Worm (Caenorhabditis elegans) whole organism, L2 larva: ENCODE data around the gene T10G3.2.

ENCODE experiments used
- F13H6.1 ChIP-seq: sonication (generic microtip); optimal IDR thresholded peaks from 2 replicates; lab custom pipeline; 2016; ENCODE audit warnings: missing genetic modification characterization, missing compliant biosample characterization
- R02D3.7 ChIP-seq: fragments of 150-350 bp; optimal IDR thresholded peaks from 2 replicates; lab custom pipeline; 2014; ENCODE audit warnings: missing biosample characterization, missing genetic modification characterization
- Y55F3AM.14 ChIP-seq: fragments of 200-800 bp; sonication (Bioruptor generic); optimal IDR thresholded peaks from 2 replicates; lab custom pipeline; 2018; ENCODE audit warnings: mild to moderate bottlenecking, missing genetic modification characterization, missing compliant biosample characterization
- ZK546.5 ChIP-seq: sonication (generic microtip); optimal IDR thresholded peaks from 2 replicates; lab custom pipeline; 2017; ENCODE audit warnings: missing biosample characterization, missing genetic modification characterization
- alr-1 ChIP-seq: fragments of 150-350 bp; optimal IDR thresholded peaks from 2 replicates; lab custom pipeline; 2014; ENCODE audit warnings: missing biosample characterization, missing genetic modification characterization
- aly-2 ChIP-seq: fragments of 150-350 bp; optimal IDR thresholded peaks from 2 replicates; lab custom pipeline; 2014; ENCODE audit warnings: missing biosample characterization, missing genetic modification characterization
- ama-1 ChIP-seq: fragments of 150-350 bp; optimal IDR thresholded peaks from 2 replicates; lab custom pipeline; 2018; ENCODE audit warnings: inconsistent platforms
- blmp-1 ChIP-seq: sonication (generic microtip); optimal IDR thresholded peaks from 2 replicates; lab custom pipeline; 2017; ENCODE audit warnings: missing genetic modification characterization, mild to moderate bottlenecking, missing compliant biosample characterization, antibody characterized with exemption, moderate library complexity; ENCODE audit not compliant: insufficient read depth
- ceh-16 ChIP-seq: fragments of 150-350 bp; optimal IDR thresholded peaks from 2 replicates; lab custom pipeline; 2014; ENCODE audit warnings: missing biosample characterization, missing genetic modification characterization
- ceh-82 ChIP-seq: fragments of 150-350 bp; optimal IDR thresholded peaks from 2 replicates; lab custom pipeline; 2014; ENCODE audit warnings: missing biosample characterization, missing genetic modification characterization
- crh-2 ChIP-seq: sonication (generic microtip); optimal IDR thresholded peaks from 2 replicates; lab custom pipeline; 2017; ENCODE audit warnings: missing biosample characterization, missing genetic modification characterization
- dmd-4 ChIP-seq: sonication (generic microtip); optimal IDR thresholded peaks from 2 replicates; lab custom pipeline; 2017; ENCODE audit warnings: missing biosample characterization, missing genetic modification characterization
- egl-27 ChIP-seq: sonication (generic microtip); optimal IDR thresholded peaks from 3 replicates; lab custom pipeline; 2017; ENCODE audit warnings: missing biosample characterization, missing genetic modification reagents, missing genetic modification characterization
- elt-1 ChIP-seq: fragments of 150-350 bp; optimal IDR thresholded peaks from 2 replicates; lab custom pipeline; 2014; ENCODE audit warnings: missing biosample characterization, missing genetic modification characterization
- elt-3 ChIP-seq: sonication (generic microtip); optimal IDR thresholded peaks from 2 replicates; lab custom pipeline; 2017; ENCODE audit warnings: missing biosample characterization, missing genetic modification characterization
- fos-1 ChIP-seq: fragments of 150-350 bp; optimal IDR thresholded peaks from 2 replicates; lab custom pipeline; 2014; ENCODE audit warnings: missing biosample characterization, missing genetic modification characterization
- gmeb-1 ChIP-seq: fragments of 150-350 bp; optimal IDR thresholded peaks from 2 replicates; lab custom pipeline; 2014; ENCODE audit warnings: missing biosample characterization, missing genetic modification characterization
- lin-11 ChIP-seq: fragments of 150-350 bp; sonication (generic microtip); optimal IDR thresholded peaks from 2 replicates; lab custom pipeline; 2014; ENCODE audit warnings: missing biosample characterization, missing genetic modification characterization, inconsistent platforms, mixed read lengths
- lin-13 ChIP-seq: fragments of 150-350 bp; optimal IDR thresholded peaks from 2 replicates; lab custom pipeline; 2014; ENCODE audit warnings: missing biosample characterization, missing genetic modification reagents, missing genetic modification characterization
- lin-39 ChIP-seq: fragments of 150-350 bp; optimal IDR thresholded peaks from 2 replicates; lab custom pipeline; 2014; ENCODE audit warnings: missing biosample characterization, missing genetic modification reagents, missing genetic modification characterization
- lsy-2 ChIP-seq, 2 experiments: fragments of 150-350 bp in 1 of 2; sonication (generic microtip) in 1 of 2; optimal IDR thresholded peaks; 2 replicates each; lab custom pipeline; 2014 to 2017; ENCODE audit warnings: missing biosample characterization in 2 of 2, missing genetic modification characterization in 2 of 2
- mab-5 ChIP-seq: fragments of 150-350 bp; optimal IDR thresholded peaks from 2 replicates; lab custom pipeline; 2014; ENCODE audit warnings: missing biosample characterization, missing genetic modification characterization
- mbf-1 ChIP-seq: sonication (generic microtip); optimal IDR thresholded peaks from 2 replicates; lab custom pipeline; 2017; ENCODE audit warnings: missing biosample characterization, missing genetic modification characterization
- mdl-1 ChIP-seq, 2 experiments: fragments of 150-350 bp in 1 of 2; sonication (generic microtip) in 1 of 2; optimal IDR thresholded peaks; 2 replicates each; lab custom pipeline; 2017; ENCODE audit warnings: missing biosample characterization in 2 of 2, missing genetic modification characterization in 2 of 2
- nhr-10 ChIP-seq: sonication (generic microtip); optimal IDR thresholded peaks from 2 replicates; lab custom pipeline; 2017; ENCODE audit warnings: missing biosample characterization, missing genetic modification characterization
- nhr-11 ChIP-seq: fragments of 150-350 bp; optimal IDR thresholded peaks from 2 replicates; lab custom pipeline; 2014; ENCODE audit warnings: missing biosample characterization, missing genetic modification characterization
- nhr-12 ChIP-seq: fragments of 150-350 bp; optimal IDR thresholded peaks from 2 replicates; lab custom pipeline; 2014; ENCODE audit warnings: missing biosample characterization, missing genetic modification characterization
- nhr-129 ChIP-seq: fragments of 150-350 bp; optimal IDR thresholded peaks from 2 replicates; lab custom pipeline; 2014; ENCODE audit warnings: missing biosample characterization, missing genetic modification characterization
- nhr-21 ChIP-seq: fragments of 150-350 bp; optimal IDR thresholded peaks from 2 replicates; lab custom pipeline; 2014; ENCODE audit warnings: missing biosample characterization, missing genetic modification characterization
- nhr-23 ChIP-seq: fragments of 150-350 bp; optimal IDR thresholded peaks from 2 replicates; lab custom pipeline; 2014; ENCODE audit warnings: missing biosample characterization, missing genetic modification reagents, missing genetic modification characterization
- nhr-237 ChIP-seq: fragments of 150-350 bp; optimal IDR thresholded peaks from 2 replicates; lab custom pipeline; 2014; ENCODE audit warnings: missing biosample characterization, missing genetic modification characterization
- nhr-25 ChIP-seq: fragments of 150-350 bp; sonication (generic microtip); optimal IDR thresholded peaks from 3 replicates; lab custom pipeline; 2014; ENCODE audit warnings: missing biosample characterization, missing genetic modification characterization
- nhr-6 ChIP-seq: fragments of 150-350 bp; optimal IDR thresholded peaks from 2 replicates; lab custom pipeline; 2014; ENCODE audit warnings: missing biosample characterization, missing genetic modification characterization
- nhr-77 ChIP-seq: fragments of 150-350 bp; optimal IDR thresholded peaks from 2 replicates; lab custom pipeline; 2014; ENCODE audit warnings: missing biosample characterization, missing genetic modification characterization
- peb-1 ChIP-seq: fragments of 150-350 bp; optimal IDR thresholded peaks from 2 replicates; lab custom pipeline; 2014; ENCODE audit warnings: missing biosample characterization, missing genetic modification characterization
- sem-4 ChIP-seq: fragments of 150-350 bp; optimal IDR thresholded peaks from 2 replicates; lab custom pipeline; 2014; ENCODE audit warnings: missing biosample characterization, missing genetic modification reagents, missing genetic modification characterization
- skn-1 ChIP-seq: sonication (generic microtip); optimal IDR thresholded peaks from 2 replicates; lab custom pipeline; 2017; ENCODE audit warnings: missing biosample characterization, missing genetic modification characterization
- sma-3 ChIP-seq: sonication (generic microtip); optimal IDR thresholded peaks from 2 replicates; lab custom pipeline; 2016; ENCODE audit warnings: missing genetic modification reagents, missing genetic modification characterization, missing compliant biosample characterization
- sma-9 ChIP-seq, 2 experiments: fragments of 150-350 bp in 1 of 2; sonication (generic microtip) in 1 of 2; optimal IDR thresholded peaks; 2 replicates each; lab custom pipeline; 2014 to 2016; ENCODE audit warnings: missing genetic modification characterization in 2 of 2, mild to moderate bottlenecking in 1 of 2, missing biosample characterization in 1 of 2, missing compliant biosample characterization in 1 of 2, missing genetic modification reagents in 1 of 2, moderate library complexity in 1 of 2
- snpc-4 ChIP-seq: fragments of 150-350 bp; optimal IDR thresholded peaks from 2 replicates; lab custom pipeline; 2014; ENCODE audit warnings: missing biosample characterization, missing genetic modification characterization
- unc-39 ChIP-seq: fragments of 150-350 bp; optimal IDR thresholded peaks from 2 replicates; lab custom pipeline; 2014; ENCODE audit warnings: missing biosample characterization, missing genetic modification characterization
- unc-55 ChIP-seq: fragments of 150-350 bp; sonication (generic microtip); optimal IDR thresholded peaks from 3 replicates; lab custom pipeline; 2014; ENCODE audit warnings: missing biosample characterization, missing genetic modification reagents, missing genetic modification characterization
- unc-62 ChIP-seq: fragments of 150-350 bp; optimal IDR thresholded peaks from 2 replicates; lab custom pipeline; 2014; ENCODE audit warnings: missing biosample characterization, missing genetic modification reagents, missing genetic modification characterization
- zag-1 ChIP-seq: fragments of 150-350 bp; optimal IDR thresholded peaks from 2 replicates; lab custom pipeline; 2014; ENCODE audit warnings: missing biosample characterization, missing genetic modification characterization
- ztf-1 ChIP-seq: fragments of 200-800 bp; sonication (Bioruptor generic); conservative IDR thresholded peaks from 2 replicates; pipeline ENCODE4 v1.3.6; 2022; ENCODE audit warnings: missing genetic modification characterization, missing compliant biosample characterization
- ztf-11 ChIP-seq: sonication (generic microtip); optimal IDR thresholded peaks from 2 replicates; lab custom pipeline; 2017; ENCODE audit warnings: missing biosample characterization, missing genetic modification characterization
- ztf-4 ChIP-seq: fragments of 150-350 bp; optimal IDR thresholded peaks from 2 replicates; lab custom pipeline; 2014; ENCODE audit warnings: missing biosample characterization, missing genetic modification characterization

The T10G3.2 gene

DNA sequence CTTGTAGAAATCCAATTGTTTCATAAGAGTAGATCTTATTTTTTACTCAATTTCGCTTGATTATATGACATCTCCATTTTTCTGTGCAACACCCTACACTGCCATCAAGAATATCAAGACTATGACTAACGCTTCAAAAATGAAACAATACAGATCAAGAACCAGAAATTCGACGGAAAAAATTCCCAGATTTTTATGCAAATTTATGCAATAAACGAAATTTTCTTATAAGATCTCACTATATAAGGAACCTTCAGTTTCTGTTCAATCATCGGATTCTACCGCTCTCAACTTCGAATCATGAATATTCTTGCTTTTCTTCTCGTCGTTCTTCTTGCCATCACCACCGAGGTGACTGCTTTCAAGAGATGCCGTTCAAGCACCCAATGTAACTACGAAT is 26.7 kb upstream of the T10G3.2 start, which contains the start of gene R11G10.4:
TSS of gene R11G10.4 (plus strand) at position 301 of the 400 bp plus-strand sequence.
- TF ChIP-seq nhr-12 (tag; lab: Kevin White, UChicago) = no peak
- TF ChIP-seq snpc-4 (tag; lab: Kevin White, UChicago) = no peak
- no peak for TF ChIP-seq mdl-1 (tag; optimal IDR thresholded peaks at IDR 0.05; lab: Kevin White, UChicago)

DNA sequence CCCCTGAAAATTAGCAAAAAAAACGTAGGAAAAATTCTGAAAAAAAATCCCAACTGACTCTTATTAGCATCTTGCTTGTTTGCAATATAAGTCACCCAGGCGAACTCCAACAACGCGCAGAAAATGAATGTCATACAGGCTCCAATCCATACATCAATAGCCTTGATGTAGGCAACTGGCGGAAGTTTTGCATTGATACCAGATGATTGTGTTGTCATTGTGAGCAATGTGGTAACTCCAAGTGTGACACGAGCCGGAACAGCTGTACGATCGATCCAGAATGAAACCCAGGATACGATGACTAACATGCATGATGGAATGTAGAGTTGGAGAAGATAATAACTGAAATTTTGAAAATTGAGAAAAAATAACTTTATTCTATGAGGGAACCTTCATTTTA is 19.6 kb upstream of the T10G3.2 start:
- no peak for TF ChIP-seq crh-2
- TF ChIP-seq nhr-23 (tag; lab: Kevin White, UChicago) = no peak
- TF ChIP-seq snpc-4 (tag; lab: Kevin White, UChicago) = no peak
- no peak for TF ChIP-seq nhr-237
- TF ChIP-seq aly-2 (tag; lab: Kevin White, UChicago) = no peak
- no peak for TF ChIP-seq nhr-129 (tag; lab: Kevin White, UChicago)
- no peak for TF ChIP-seq mdl-1 (tag; optimal IDR thresholded peaks at IDR 0.05; lab: Kevin White, UChicago)
- no peak for TF ChIP-seq nhr-10 (tag; lab: Kevin White, UChicago)
- no peak for TF ChIP-seq F13H6.1
- no peak for TF ChIP-seq nhr-77 (tag; lab: Kevin White, UChicago)
- no peak for TF ChIP-seq ama-1 (lab: Kevin White, UChicago)
- no peak for TF ChIP-seq ceh-82 (tag; lab: Kevin White, UChicago)
- no peak for TF ChIP-seq unc-62 (GFP tag; lab: Kevin White, UChicago)
- no peak for TF ChIP-seq nhr-6
- no peak for TF ChIP-seq lsy-2 (tag; optimal IDR thresholded peaks at IDR 0.05; lab: Kevin White, UChicago)
- no peak for TF ChIP-seq alr-1

DNA sequence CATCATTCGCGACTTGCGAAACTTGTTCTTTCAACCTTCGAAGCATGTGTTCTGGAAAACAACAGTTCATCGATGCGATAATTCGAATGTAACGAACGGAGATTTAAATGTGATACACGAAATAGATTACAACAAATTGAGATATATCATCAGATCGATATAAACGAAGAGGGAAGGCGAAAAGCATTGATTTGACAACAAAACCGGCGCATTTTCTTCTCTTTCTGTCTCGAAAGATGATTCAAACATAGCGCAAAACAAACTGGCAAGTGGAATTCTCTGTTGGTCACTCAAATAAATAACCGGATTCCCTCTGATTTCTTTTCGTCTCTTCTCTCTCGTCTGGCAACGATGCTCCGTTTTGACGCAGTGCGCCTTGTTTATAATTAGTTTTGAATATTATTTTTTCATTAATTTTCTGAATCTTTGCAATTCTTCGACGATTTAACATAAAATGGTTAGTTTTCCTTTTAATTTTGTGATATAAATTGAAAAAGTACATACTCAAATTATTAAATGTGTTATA is 17.7 kb upstream of the T10G3.2 start, which contains the start of the genes eea-1 and gut-2:
TSS of gene eea-1 (minus strand) at position 51 of the 526 bp plus-strand sequence.
TSS of gene gut-2 (plus strand) at position 369 of the 526 bp plus-strand sequence.
- TF ChIP-seq ztf-4 (tag; lab: Kevin White, UChicago) (peak; percentile 21), lin-13 (GFP tag; lab: Kevin White, UChicago) (peak; percentile 51), nhr-77 (tag; lab: Kevin White, UChicago) (no peak), nhr-237 (no peak), nhr-21 (tag; lab: Kevin White, UChicago) (peak; percentile 72), blmp-1 (tag; lab: Kevin White, UChicago) (no peak), lsy-2 (tag; optimal IDR thresholded peaks at IDR 0.05; lab: Kevin White, UChicago) (peak; percentile 29 to 76), fos-1 (tag; lab: Kevin White, UChicago) (peak; percentile 56), elt-1 (tag; lab: Kevin White, UChicago) (no peak), ceh-16 (tag; lab: Kevin White, UChicago) (no peak), sem-4 (tag; lab: Kevin White, UChicago) (no peak), elt-3 (tag; lab: Kevin White, UChicago) (no peak), unc-55 (peak; percentile 72), unc-62 (GFP tag; lab: Kevin White, UChicago) (no peak), dmd-4 (tag; lab: Kevin White, UChicago) (no peak), peb-1 (tag; lab: Kevin White, UChicago) (no peak), nhr-11 (tag; lab: Kevin White, UChicago) (no peak), skn-1 (tag; lab: Kevin White, UChicago) (no peak), gmeb-1 (tag; lab: Kevin White, UChicago) (peak; percentile 42), ama-1 (lab: Kevin White, UChicago) (no peak), R02D3.7 (tag; lab: Kevin White, UChicago) (no peak), ztf-11 (tag; lab: Kevin White, UChicago) (no peak), zag-1 (tag; lab: Kevin White, UChicago) (no peak), alr-1 (no peak), nhr-25 (tag; lab: Kevin White, UChicago) (peak; percentile 77), sma-3 (peak; percentile 67), egl-27 (tag; lab: Kevin White, UChicago) (peak; percentile 20), lin-39 (no peak), ztf-1 (GFP tag; lab: Robert Waterston, UW) (no peak), lin-11 (tag; lab: Kevin White, UChicago) (peak; percentile 15), aly-2 (tag; lab: Kevin White, UChicago) (no peak), nhr-12 (tag; lab: Kevin White, UChicago) (no peak), ZK546.5 (tag; lab: Kevin White, UChicago) (no peak), crh-2 (peak; percentile 61), mdl-1 (tag; optimal IDR thresholded peaks at IDR 0.05; lab: Kevin White, UChicago) (no peak), nhr-129 (tag; lab: Kevin White, UChicago) (peak; percentile 56), mbf-1 (tag; lab: Kevin White, UChicago) (no peak), ceh-82 (tag; lab: Kevin White, UChicago) (no peak), nhr-23 (tag; lab: Kevin White, UChicago) (no peak), mab-5 (tag; lab: Kevin White, UChicago) (peak; percentile 58), F13H6.1 (peak; percentile 81), Y55F3AM.14 (GFP tag; lab: Kevin White, UChicago) (no peak), nhr-10 (tag; lab: Kevin White, UChicago) (no peak), unc-39 (tag; lab: Kevin White, UChicago) (no peak), nhr-6 (no peak), snpc-4 (tag; lab: Kevin White, UChicago) (peak; percentile 54), sma-9 (GFP tag; optimal IDR thresholded peaks at IDR 0.05; lab: Kevin White, UChicago) (peak; percentile 76), sma-9 (tag; optimal IDR thresholded peaks at IDR 0.05; lab: Kevin White, UChicago) (no peak)
